Worm (Caenorhabditis elegans): ENCODE measurements around the gene clec-222.

DNA sequence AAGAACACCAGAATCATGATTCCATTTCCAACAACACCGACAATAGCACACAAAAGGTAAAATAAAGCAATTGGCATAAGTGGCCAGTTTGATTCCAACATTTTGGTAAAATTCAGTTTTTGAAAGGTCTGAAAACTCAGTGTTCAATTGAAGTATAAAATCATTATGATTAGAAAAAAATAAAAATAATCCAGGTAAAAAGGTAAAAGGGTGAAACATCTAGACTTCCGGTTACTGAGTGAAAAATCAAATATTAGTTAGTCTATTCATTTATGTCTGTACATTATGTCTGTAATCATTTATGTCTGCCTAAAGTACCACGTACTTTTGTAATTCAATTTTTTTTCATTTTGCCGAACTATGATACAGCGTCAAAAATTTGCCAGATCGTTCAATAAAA, 16.2 kb upstream of the clec-222 start, which contains the start of gene srsx-31:
- no peak for TF ChIP-seq hmg-1.2 (GFP tag; IDR thresholded peaks at IDR 0.05)
- TF ChIP-seq snpc-1.3 (tag; optimal IDR thresholded peaks at IDR 0.05; ENCODE audit: insufficient read depth) = no peak
- TF ChIP-seq nhr-90 (tag; optimal IDR thresholded peaks at IDR 0.05) = no peak
- no peak for TF ChIP-seq unc-62 (GFP tag; optimal IDR thresholded peaks at IDR 0.05)

Data from whole organism, young adult.